5 fruit fly cellular contexts compared by ENCODE assay signal in genomic region chr3R:21015636-21016035, dm6.
TF ChIP-seq lines count a peak whose summit lies in the region.

CG5697 (plus strand) TSS chr3R:21015949.

- no peak for TF ChIP-seq CTCF in whole organism, embryonic (GFP tag; optimal IDR thresholded peaks at IDR 0.05; lab: Kevin White, UChicago)

TF ChIP-seq in whole organism, adult, 20 proteins besides CTCF, POLR2A, EP300 and RAD21 (continues in another document):
- peak; percentile 35 for TF ChIP-seq CG12768 (GFP tag; optimal IDR thresholded peaks at IDR 0.05; lab: Kevin White, UChicago)
- no peak for TF ChIP-seq CG33017 (tag; optimal IDR thresholded peaks at IDR 0.05; lab: Kevin White, UChicago)
- TF ChIP-seq Hr96 (GFP tag; optimal IDR thresholded peaks at IDR 0.05; lab: Kevin White, UChicago): no peak
- TF ChIP-seq Mnt (GFP tag; optimal IDR thresholded peaks at IDR 0.05; lab: Kevin White, UChicago): peak; percentile 49
- peak; percentile 7 for TF ChIP-seq CG7045 (GFP tag; optimal IDR thresholded peaks at IDR 0.05; lab: Kevin White, UChicago)
- TF ChIP-seq toe (GFP tag; optimal IDR thresholded peaks at IDR 0.05; lab: Kevin White, UChicago): no peak
- TF ChIP-seq CG7101 (tag; optimal IDR thresholded peaks at IDR 0.05; lab: Kevin White, UChicago): no peak
- peak; percentile 79 for TF ChIP-seq cic (GFP tag; optimal IDR thresholded peaks at IDR 0.05; lab: Kevin White, UChicago)
- peak; percentile 17 for TF ChIP-seq ovo (GFP tag; optimal IDR thresholded peaks at IDR 0.05; lab: Kevin White, UChicago)
- peak; percentile 28 for TF ChIP-seq CG11617 (GFP tag; optimal IDR thresholded peaks at IDR 0.05; lab: Kevin White, UChicago)
- TF ChIP-seq CG1620 (GFP tag; optimal IDR thresholded peaks at IDR 0.05; lab: Kevin White, UChicago): peak; percentile 0
- no peak for TF ChIP-seq cnc (optimal IDR thresholded peaks at IDR 0.05; lab: Kevin White, UChicago)
- no peak for TF ChIP-seq pad (GFP tag; optimal IDR thresholded peaks at IDR 0.05; lab: Kevin White, UChicago)
- no peak for TF ChIP-seq Clk (GFP tag; optimal IDR thresholded peaks at IDR 0.05; lab: Kevin White, UChicago)
- no peak for TF ChIP-seq CG14711 (tag; optimal IDR thresholded peaks at IDR 0.05; lab: Kevin White, UChicago)
- TF ChIP-seq kay (GFP tag; lab: Kevin White, UChicago; ENCODE audit: borderline replicate concordance): peak; percentile 86
- TF ChIP-seq Crg-1 (GFP tag; optimal IDR thresholded peaks at IDR 0.05; lab: Kevin White, UChicago): no peak
- TF ChIP-seq bab1 (GFP tag; optimal IDR thresholded peaks at IDR 0.05; lab: Kevin White, UChicago): no peak
- TF ChIP-seq CG5204 (GFP tag; optimal IDR thresholded peaks at IDR 0.05; lab: Kevin White, UChicago): no peak

TF ChIP-seq in whole organism, embryonic, 481 proteins besides CTCF, POLR2A, EP300 and RAD21 (continues in another document):
- TF ChIP-seq Med (GFP tag; lab: Kevin White, UChicago) (peak; percentile 68), dpn (GFP tag; optimal IDR thresholded peaks at IDR 0.05; lab: Kevin White, UChicago) (no peak), E2f2 (GFP tag; IDR thresholded peaks at IDR 0.05; lab: Robert Waterston, UW) (no peak), CG10543 (GFP tag; optimal IDR thresholded peaks at IDR 0.05; lab: Kevin White, UChicago) (peak; percentile 46), Awh (GFP tag; IDR thresholded peaks at IDR 0.05; lab: Robert Waterston, UW) (0 out of 2 replicates have a peak, but pooled peaks have one; percentile 18), ci (GFP tag; IDR thresholded peaks at IDR 0.05; lab: Robert Waterston, UW) (peak; percentile 56; the same call in 1 of the 3 replicates), salm (tag; optimal IDR thresholded peaks at IDR 0.05; lab: Kevin White, UChicago) (no peak), H15 (GFP tag; IDR thresholded peaks at IDR 0.05; lab: Robert Waterston, UW) (no peak), sob (GFP tag; IDR thresholded peaks at IDR 0.05; lab: Robert Waterston, UW) (peak; percentile 29; the same call in 1 of the 2 replicates), CG17829 (tag; optimal IDR thresholded peaks at IDR 0.05; lab: Kevin White, UChicago) (no peak), CG18599 (GFP tag; optimal IDR thresholded peaks at IDR 0.05; lab: Kevin White, UChicago) (peak; percentile 5), Bdp1 (GFP tag; optimal IDR thresholded peaks at IDR 0.05; lab: Kevin White, UChicago) (no peak), CG11456 (GFP tag; IDR thresholded peaks at IDR 0.05; lab: Robert Waterston, UW) (0 out of 3 replicates have a peak, but pooled peaks have one; percentile 27), CG31224 (GFP tag; IDR thresholded peaks at IDR 0.05; lab: Robert Waterston, UW) (no peak), mld (GFP tag; IDR thresholded peaks at IDR 0.05; lab: Robert Waterston, UW; ENCODE audit: partially characterized antibody) (no peak), Antp (GFP tag; optimal IDR thresholded peaks at IDR 0.05; lab: Kevin White, UChicago) (no peak), BEAF-32 (GFP tag; optimal IDR thresholded peaks at IDR 0.05; lab: Kevin White, UChicago) (no peak), Dek (tag; optimal IDR thresholded peaks at IDR 0.05; lab: Kevin White, UChicago) (no peak), sd (tag; optimal IDR thresholded peaks at IDR 0.05; lab: Kevin White, UChicago) (no peak)

TF ChIP-seq in whole organism, prepupa, 60 proteins besides CTCF, POLR2A, EP300 and RAD21 (continues in another document):
- TF ChIP-seq Eip78C (GFP tag; lab: Kevin White, UChicago): peak; percentile 72
- no peak for TF ChIP-seq dac (GFP tag; optimal IDR thresholded peaks at IDR 0.05; lab: Kevin White, UChicago)
- no peak for TF ChIP-seq CG3032 (tag; optimal IDR thresholded peaks at IDR 0.05; lab: Kevin White, UChicago)
- TF ChIP-seq CG6163 (GFP tag; IDR thresholded peaks at IDR 0.05; lab: Robert Waterston, UW): no peak
- TF ChIP-seq Eip93F (GFP tag; optimal IDR thresholded peaks at IDR 0.05; lab: Kevin White, UChicago): no peak
- TF ChIP-seq net (GFP tag; optimal IDR thresholded peaks at IDR 0.05; lab: Kevin White, UChicago): no peak
- no peak for TF ChIP-seq CG11294 (GFP tag; IDR thresholded peaks at IDR 0.05; lab: Robert Waterston, UW)
- no peak for TF ChIP-seq lz (GFP tag; optimal IDR thresholded peaks at IDR 0.05; lab: Kevin White, UChicago)
- no peak for TF ChIP-seq CG8319 (GFP tag; optimal IDR thresholded peaks at IDR 0.05; lab: Kevin White, UChicago)
- peak; percentile 93 for TF ChIP-seq vri (GFP tag; optimal IDR thresholded peaks at IDR 0.05; lab: Kevin White, UChicago)
- no peak for TF ChIP-seq Blimp-1 (GFP tag; optimal IDR thresholded peaks at IDR 0.05; lab: Kevin White, UChicago)
- no peak for TF ChIP-seq Eip75B (GFP tag; optimal IDR thresholded peaks at IDR 0.05; lab: Kevin White, UChicago)
- TF ChIP-seq CG8119 (GFP tag; IDR thresholded peaks at IDR 0.05; lab: Robert Waterston, UW): no peak
- no peak for TF ChIP-seq cyc (GFP tag; optimal IDR thresholded peaks at IDR 0.05; lab: Kevin White, UChicago)
- no peak for TF ChIP-seq CG1621 (tag; optimal IDR thresholded peaks at IDR 0.05; lab: Kevin White, UChicago)
- TF ChIP-seq Sox102F (GFP tag; optimal IDR thresholded peaks at IDR 0.05; lab: Kevin White, UChicago): no peak
- no peak for TF ChIP-seq CG32006 (GFP tag; optimal IDR thresholded peaks at IDR 0.05; lab: Kevin White, UChicago)
- no peak for TF ChIP-seq Ets21C (GFP tag; optimal IDR thresholded peaks at IDR 0.05; lab: Kevin White, UChicago)
- no peak for TF ChIP-seq CG10631 (GFP tag; optimal IDR thresholded peaks at IDR 0.05; lab: Kevin White, UChicago)
- no peak for TF ChIP-seq CG6792 (GFP tag; optimal IDR thresholded peaks at IDR 0.05; lab: Kevin White, UChicago)
- TF ChIP-seq fkh (GFP tag; optimal IDR thresholded peaks at IDR 0.05; lab: Kevin White, UChicago): peak; percentile 60

TF ChIP-seq in whole organism, pupa, 21 proteins besides CTCF, POLR2A, EP300 and RAD21:
- TF ChIP-seq Pif1A (GFP tag; optimal IDR thresholded peaks at IDR 0.05; lab: Kevin White, UChicago) (peak; percentile 1), CG34367 (tag; optimal IDR thresholded peaks at IDR 0.05; lab: Kevin White, UChicago) (no peak)

TF ChIP-seq in whole organism, wandering third instar larva, 38 proteins besides CTCF, POLR2A, EP300 and RAD21:
- TF ChIP-seq OdsH (GFP tag; optimal IDR thresholded peaks at IDR 0.05; lab: Kevin White, UChicago): peak; percentile 16
- TF ChIP-seq Dif (GFP tag; optimal IDR thresholded peaks at IDR 0.05; lab: Kevin White, UChicago; ENCODE audit: partially characterized antibody): no peak
- no peak for TF ChIP-seq sv (GFP tag; optimal IDR thresholded peaks at IDR 0.05; lab: Kevin White, UChicago)
- TF ChIP-seq Hr83 (GFP tag; optimal IDR thresholded peaks at IDR 0.05; lab: Kevin White, UChicago; ENCODE audit: poor library complexity, severe bottlenecking): peak; percentile 26
- TF ChIP-seq Jra (GFP tag; optimal IDR thresholded peaks at IDR 0.05; lab: Kevin White, UChicago): no peak
- TF ChIP-seq ey (GFP tag; optimal IDR thresholded peaks at IDR 0.05; lab: Kevin White, UChicago): no peak
- TF ChIP-seq usp (GFP tag; optimal IDR thresholded peaks at IDR 0.05; lab: Kevin White, UChicago): no peak
- no peak for TF ChIP-seq N (GFP tag; optimal IDR thresholded peaks at IDR 0.05; lab: Kevin White, UChicago)
- TF ChIP-seq GATAd (GFP tag; optimal IDR thresholded peaks at IDR 0.05; lab: Kevin White, UChicago): no peak
- no peak for TF ChIP-seq dsf (GFP tag; optimal IDR thresholded peaks at IDR 0.05; lab: Kevin White, UChicago; ENCODE audit: borderline replicate concordance)
- TF ChIP-seq Mio (GFP tag; optimal IDR thresholded peaks at IDR 0.05; lab: Kevin White, UChicago): no peak
- peak; percentile 11 for TF ChIP-seq h (GFP tag; optimal IDR thresholded peaks at IDR 0.05; lab: Kevin White, UChicago)
- no peak for TF ChIP-seq Rel (GFP tag; optimal IDR thresholded peaks at IDR 0.05; lab: Kevin White, UChicago)
- TF ChIP-seq Rel (tag; optimal IDR thresholded peaks at IDR 0.05; lab: Kevin White, UChicago): peak; percentile 13
- no peak for TF ChIP-seq pan (optimal IDR thresholded peaks at IDR 0.05; lab: Kevin White, UChicago)
- TF ChIP-seq foxo (GFP tag; optimal IDR thresholded peaks at IDR 0.05; lab: Kevin White, UChicago): peak in 1 of 2 experiments; percentile 31
- no peak for TF ChIP-seq dl (GFP tag; optimal IDR thresholded peaks at IDR 0.05; lab: Kevin White, UChicago; ENCODE audit: insufficient read depth in 1 of 2, partially characterized antibody in 2 of 2)
- peak; percentile 15 for TF ChIP-seq br (GFP tag; optimal IDR thresholded peaks at IDR 0.05; lab: Kevin White, UChicago)
TF ChIP-seq in whole organism, wandering third instar larva: peak in this region for 6.
